Fruit fly (Drosophila melanogaster) whole organism, prepupa: ENCODE measurements around the gene scramb2.

Source experiments
- Blimp-1 ChIP-seq: fragments of 200-800 bp; sonication (Bioruptor generic); optimal IDR thresholded peaks from 3 replicates; lab custom pipeline; 2017; ENCODE audit warnings: missing biosample characterization, missing genetic modification characterization, mild to moderate bottlenecking, moderate library complexity, missing genetic modification reagents
- CG11294 ChIP-seq: fragments of 200-800 bp; sonication (Bioruptor generic); IDR thresholded peaks from 2 replicates; pipeline ENCODE4 v1.3.6; 2022; ENCODE audit warnings: missing biosample characterization, missing genetic modification characterization
- CG1621 ChIP-seq: fragments of 200-800 bp; sonication (Bioruptor generic); optimal IDR thresholded peaks from 3 replicates; lab custom pipeline; 2018; ENCODE audit warnings: missing biosample characterization, mild to moderate bottlenecking, missing genetic modification characterization
- CG32006 ChIP-seq: fragments of 200-800 bp; sonication (Bioruptor generic); optimal IDR thresholded peaks from 3 replicates; lab custom pipeline; 2017; ENCODE audit warnings: missing biosample characterization, mild to moderate bottlenecking, missing genetic modification characterization
- CG3919 ChIP-seq: fragments of 200-800 bp; sonication (Bioruptor generic); optimal IDR thresholded peaks from 3 replicates; lab custom pipeline; 2016; ENCODE audit warnings: missing biosample characterization, missing genetic modification characterization
- CG6163 ChIP-seq: fragments of 200-800 bp; sonication (Bioruptor generic); IDR thresholded peaks from 3 replicates; pipeline ENCODE4 v1.3.6; 2022; ENCODE audit warnings: missing biosample characterization, missing genetic modification characterization
- CG6792 ChIP-seq: fragments of 200-800 bp; sonication (Bioruptor generic); optimal IDR thresholded peaks from 3 replicates; lab custom pipeline; 2016; ENCODE audit warnings: missing biosample characterization, missing genetic modification characterization
- CG8119 ChIP-seq: fragments of 200-800 bp; sonication (Bioruptor generic); IDR thresholded peaks from 3 replicates; pipeline ENCODE4 v1.3.6; 2022; ENCODE audit warnings: missing biosample characterization, missing genetic modification characterization
- Eip78C ChIP-seq: fragments of 200-800 bp; sonication (Bioruptor generic); peaks from one replicate; lab custom pipeline; 2016; ENCODE audit warnings: missing biosample characterization, missing genetic modification characterization
- Eip93F ChIP-seq: fragments of 200-800 bp; sonication (Bioruptor generic); optimal IDR thresholded peaks from 2 replicates; lab custom pipeline; 2016; ENCODE audit warnings: missing biosample characterization, mild to moderate bottlenecking, missing genetic modification characterization
- Ets21C ChIP-seq: fragments of 200-800 bp; sonication (Bioruptor generic); optimal IDR thresholded peaks from 3 replicates; lab custom pipeline; 2016; ENCODE audit warnings: missing biosample characterization, missing genetic modification characterization
- Ets96B ChIP-seq: fragments of 200-800 bp; optimal IDR thresholded peaks from 2 replicates; lab custom pipeline; 2019; ENCODE audit warnings: missing biosample characterization, mild to moderate bottlenecking, missing genetic modification characterization, moderate library complexity
- Gug ChIP-seq: fragments of 200-800 bp; sonication (Bioruptor generic); IDR thresholded peaks from 2 replicates; pipeline ENCODE4 v1.3.6; 2022; ENCODE audit warnings: missing biosample characterization, missing genetic modification characterization
- OdsH ChIP-seq: fragments of 200-800 bp; sonication (Bioruptor generic); optimal IDR thresholded peaks from 3 replicates; lab custom pipeline; 2016; ENCODE audit warnings: missing biosample characterization, missing genetic modification characterization
- acj6 ChIP-seq: fragments of 200-800 bp; sonication (Bioruptor generic); optimal IDR thresholded peaks from 3 replicates; lab custom pipeline; 2016; ENCODE audit warnings: missing biosample characterization, missing genetic modification characterization
- dac ChIP-seq: fragments of 200-800 bp; sonication (Bioruptor generic); optimal IDR thresholded peaks from 2 replicates; lab custom pipeline; 2017; ENCODE audit warnings: missing biosample characterization, mild to moderate bottlenecking, missing genetic modification characterization
- eg ChIP-seq: fragments of 200-800 bp; sonication (Bioruptor generic); IDR thresholded peaks from 3 replicates; pipeline ENCODE4 v1.3.6; 2022; ENCODE audit warnings: missing biosample characterization, missing genetic modification characterization
- esn ChIP-seq: fragments of 200-800 bp; sonication (Bioruptor generic); optimal IDR thresholded peaks from 2 replicates; lab custom pipeline; 2016; ENCODE audit warnings: missing biosample characterization, mild to moderate bottlenecking, missing genetic modification characterization, moderate library complexity
- lz ChIP-seq: fragments of 200-800 bp; sonication (Bioruptor generic); optimal IDR thresholded peaks from 3 replicates; lab custom pipeline; 2016; ENCODE audit warnings: missing biosample characterization, missing genetic modification characterization
- net ChIP-seq: fragments of 200-800 bp; sonication (Bioruptor generic); optimal IDR thresholded peaks from 3 replicates; lab custom pipeline; 2016; ENCODE audit warnings: missing biosample characterization, missing genetic modification characterization
- salr ChIP-seq, 2 experiments: fragments of 200-800 bp; sonication (Bioruptor generic); optimal IDR thresholded peaks; 3 replicates each; lab custom pipeline; 2016 to 2018; ENCODE audit warnings: missing biosample characterization in 2 of 2, missing genetic modification characterization in 2 of 2, mild to moderate bottlenecking in 1 of 2
- ss ChIP-seq, 2 experiments: fragments of 200-800 bp; sonication (Bioruptor generic); optimal IDR thresholded peaks; 2 replicates in 1 of 2; 3 replicates in 1 of 2; lab custom pipeline; 2017 to 2018; ENCODE audit warnings: mild to moderate bottlenecking in 2 of 2, missing biosample characterization in 2 of 2, missing genetic modification characterization in 2 of 2, moderate library complexity in 1 of 2
- svp ChIP-seq: fragments of 200-800 bp; sonication (Bioruptor generic); peaks from one replicate; lab custom pipeline; 2016; ENCODE audit warnings: missing biosample characterization, missing genetic modification characterization
- topi ChIP-seq: fragments of 200-800 bp; sonication (Bioruptor generic); optimal IDR thresholded peaks from 3 replicates; lab custom pipeline; 2016; ENCODE audit warnings: missing biosample characterization, missing genetic modification characterization
- vri ChIP-seq: fragments of 200-800 bp; sonication (Bioruptor generic); optimal IDR thresholded peaks from 3 replicates; lab custom pipeline; 2016; ENCODE audit warnings: missing biosample characterization, mild to moderate bottlenecking, missing genetic modification characterization

scramb2 gene

DNA sequence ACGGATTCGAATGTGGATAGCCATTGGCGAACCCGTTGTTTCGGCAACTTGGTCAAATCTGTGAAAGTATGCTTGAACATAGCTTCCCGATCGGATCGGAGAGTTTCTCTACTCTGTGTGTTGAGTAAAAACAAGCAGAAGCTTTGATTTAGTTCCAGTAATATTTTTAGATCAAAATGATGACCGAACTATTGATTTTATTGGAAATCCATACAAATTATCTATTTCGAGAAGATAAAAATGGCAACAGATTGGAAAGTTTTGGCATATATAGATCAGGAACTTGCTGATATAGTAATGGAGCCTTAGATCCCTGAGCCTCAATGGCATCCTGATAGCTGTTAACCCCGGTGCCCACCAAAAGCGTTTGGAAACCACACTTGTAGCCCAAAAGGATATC lies 30.6 kb downstream of the scramb2 start, which contains the start of gene CG32488:
Gene CG32488 (minus strand): TSS at position 101 of the 400 bp plus-strand sequence.
- TF ChIP-seq ss (GFP tag; optimal IDR thresholded peaks at IDR 0.05; lab: Kevin White, UChicago) = no peak
- TF ChIP-seq Blimp-1 = no peak
- no peak for TF ChIP-seq Eip93F (GFP tag; lab: Kevin White, UChicago)

DNA sequence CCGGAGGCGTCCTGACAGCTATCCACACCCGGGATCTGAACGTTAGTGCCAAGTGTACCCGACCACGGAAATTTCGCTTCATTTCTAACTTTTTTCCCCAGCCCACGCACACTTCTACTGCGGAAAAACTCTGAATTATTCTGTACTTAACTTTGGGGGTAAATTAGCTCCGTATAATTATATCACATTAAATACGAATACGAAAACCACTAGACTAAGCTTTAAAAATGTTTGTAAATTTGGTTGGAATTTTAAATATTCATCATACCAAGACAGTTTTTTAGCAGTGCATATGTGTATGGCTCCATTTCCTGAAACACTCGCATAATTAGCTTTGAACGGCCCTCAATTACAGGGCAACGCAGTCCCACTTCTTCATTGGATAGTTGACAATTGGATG lies 33.1 kb downstream of the scramb2 start:
- TF ChIP-seq Eip78C = no peak
- TF ChIP-seq CG6792 (GFP tag; lab: Kevin White, UChicago) = no peak
- TF ChIP-seq CG11294 = no peak
- no peak for TF ChIP-seq topi (GFP tag; lab: Kevin White, UChicago)
- TF ChIP-seq salr (GFP tag; optimal IDR thresholded peaks at IDR 0.05; lab: Kevin White, UChicago) = no peak
- TF ChIP-seq Ets21C (GFP tag; lab: Kevin White, UChicago) = no peak
- no peak for TF ChIP-seq acj6 (GFP tag; lab: Kevin White, UChicago)
- TF ChIP-seq net (GFP tag; lab: Kevin White, UChicago) = no peak
- TF ChIP-seq svp (GFP tag; lab: Kevin White, UChicago) = no peak
- no peak for TF ChIP-seq CG6163 (GFP tag; lab: Robert Waterston, UW)
- TF ChIP-seq eg (GFP tag; lab: Robert Waterston, UW) = no peak
- no peak for TF ChIP-seq CG3919 (GFP tag; lab: Kevin White, UChicago)
- no peak for TF ChIP-seq dac (GFP tag; lab: Kevin White, UChicago)

DNA sequence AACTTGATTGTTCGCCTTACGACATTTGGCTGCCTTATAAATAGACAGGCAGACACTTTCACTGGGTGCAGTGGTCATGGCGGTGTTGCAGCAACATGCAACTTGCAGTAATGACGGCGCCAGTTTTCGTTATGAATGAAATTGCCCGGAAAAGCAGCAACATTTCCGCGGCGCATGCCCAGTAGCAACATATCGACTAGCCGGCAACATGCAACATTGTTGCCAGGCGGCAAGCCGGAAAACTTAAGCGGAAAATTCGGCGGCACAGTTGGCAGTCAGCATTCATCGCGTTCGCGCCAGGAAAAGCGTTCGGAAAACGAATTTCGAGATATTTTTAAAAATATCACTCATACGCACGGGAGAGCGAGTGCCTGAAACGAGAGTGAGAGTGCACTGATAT lies 45.2 kb downstream of the scramb2 start, which contains the start of gene FMRFaR:
Gene FMRFaR (plus strand): TSS at position 272 of the 400 bp plus-strand sequence.
- TF ChIP-seq eg (GFP tag; lab: Robert Waterston, UW) = 0 out of 3 replicates have a peak, but pooled peaks have one; percentile 19
- no peak for TF ChIP-seq lz (GFP tag; lab: Kevin White, UChicago)
- TF ChIP-seq, all 60 proteins: peak for 1

dm6 chr3L:2994872-2995271 lies 51.7 kb downstream of the scramb2 start, which contains the start of gene CG2113:
TSS of gene CG2113 (plus strand) at chr3L:2995172.
- TF ChIP-seq esn (GFP tag; lab: Kevin White, UChicago) (no peak), Ets96B (tag; lab: Kevin White, UChicago) (no peak), OdsH (GFP tag; lab: Kevin White, UChicago) (no peak), vri (GFP tag; lab: Kevin White, UChicago) (no peak), Gug (GFP tag; lab: Robert Waterston, UW) (no peak), CG32006 (GFP tag; lab: Kevin White, UChicago) (no peak), CG1621 (no peak), ss (GFP tag; optimal IDR thresholded peaks at IDR 0.05; lab: Kevin White, UChicago) (no peak), CG8119 (no peak)
